Fruit fly (Drosophila melanogaster): ENCODE data around the gene CG15533.

CG15533 gene

DNA sequence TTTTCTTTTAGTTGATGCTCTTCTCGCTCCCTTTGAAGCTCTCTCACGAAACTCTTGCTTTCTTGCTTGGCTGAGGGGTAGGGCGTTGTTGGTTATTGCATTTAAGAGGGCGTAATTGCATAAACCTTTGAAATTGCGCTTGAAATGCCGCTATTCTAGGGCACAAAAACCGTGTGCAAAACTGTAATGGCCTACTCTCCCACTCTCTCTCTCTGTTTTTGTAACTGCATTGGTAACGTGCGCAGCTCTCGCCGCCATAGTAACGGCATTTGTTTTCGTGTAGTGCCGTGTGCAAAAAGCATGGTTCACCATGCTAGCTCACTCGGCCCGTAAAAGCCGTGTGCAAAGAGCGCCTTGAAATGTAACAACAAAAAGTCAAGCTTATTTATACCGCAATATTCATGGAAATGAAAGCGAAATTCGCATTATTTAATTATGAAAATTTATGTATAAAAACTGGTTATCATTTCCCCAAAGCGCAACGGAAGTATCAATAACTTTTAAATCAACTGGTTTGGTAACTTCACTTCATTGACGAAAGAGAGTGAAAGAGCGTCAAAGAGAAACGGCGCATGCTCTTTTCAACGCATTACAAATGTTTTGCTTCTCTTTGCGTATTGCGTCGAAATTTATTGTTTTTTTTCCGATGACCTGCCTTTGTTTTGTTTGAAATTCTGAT is 41.7 kb upstream of the CG15533 start (continued):
- TF ChIP-seq hbn (GFP tag; IDR thresholded peaks at IDR 0.05; ENCODE audit: partially characterized antibody), result 0 out of 2 replicates have a peak, but pooled peaks have one; percentile 29
- no peak for TF ChIP-seq sob (GFP tag; IDR thresholded peaks at IDR 0.05)
- TF ChIP-seq sd (tag; optimal IDR thresholded peaks at IDR 0.05), result peak; percentile 27
- no peak for TF ChIP-seq slp2 (GFP tag; optimal IDR thresholded peaks at IDR 0.05)
- TF ChIP-seq onecut (GFP tag; IDR thresholded peaks at IDR 0.05), result no peak
- TF ChIP-seq Blimp-1 (GFP tag; optimal IDR thresholded peaks at IDR 0.05), result peak; percentile 89
- TF ChIP-seq CG8290 (GFP tag; optimal IDR thresholded peaks at IDR 0.05), result no peak
- peak in 1 of 2 experiments; percentile 26 for TF ChIP-seq CG8290 (tag; optimal IDR thresholded peaks at IDR 0.05)
- TF ChIP-seq YL-1 (GFP tag; optimal IDR thresholded peaks at IDR 0.05), result peak; percentile 14
- TF ChIP-seq row (GFP tag; IDR thresholded peaks at IDR 0.05), result no peak
- TF ChIP-seq dmrt11E (tag; optimal IDR thresholded peaks at IDR 0.05), result no peak
- TF ChIP-seq CG13123 (GFP tag; optimal IDR thresholded peaks at IDR 0.05), result no peak
- no peak for TF ChIP-seq CG2120 (GFP tag; optimal IDR thresholded peaks at IDR 0.05)
- peak; percentile 61 for TF ChIP-seq Med (GFP tag)
- TF ChIP-seq zen2 (GFP tag; IDR thresholded peaks at IDR 0.05; ENCODE audit: partially characterized antibody), result no peak
- TF ChIP-seq CG8089 (GFP tag; optimal IDR thresholded peaks at IDR 0.05), result no peak
- peak; percentile 0 for TF ChIP-seq CoRest (tag; optimal IDR thresholded peaks at IDR 0.05)
- peak; percentile 75 for TF ChIP-seq CG10462 (GFP tag; optimal IDR thresholded peaks at IDR 0.05)
- TF ChIP-seq CG4360 (GFP tag; IDR thresholded peaks at IDR 0.05), result 0 out of 2 replicates have a peak, but pooled peaks have one; percentile 28
- peak; percentile 43 for TF ChIP-seq phol (tag; optimal IDR thresholded peaks at IDR 0.05)
- TF ChIP-seq CG16863 (GFP tag; optimal IDR thresholded peaks at IDR 0.05), result no peak
- no peak for TF ChIP-seq cato (GFP tag; optimal IDR thresholded peaks at IDR 0.05; ENCODE audit: borderline replicate concordance)
- peak; percentile 5 for TF ChIP-seq lbe (GFP tag; optimal IDR thresholded peaks at IDR 0.05)
- TF ChIP-seq CG14014 (GFP tag; IDR thresholded peaks at IDR 0.05), result no peak
- TF ChIP-seq sr (GFP tag; IDR thresholded peaks at IDR 0.05), result no peak
- peak; percentile 88 to 90 for TF ChIP-seq Trl (optimal IDR thresholded peaks at IDR 0.05)
- no peak for TF ChIP-seq Trl (GFP tag; optimal IDR thresholded peaks at IDR 0.05)
- no peak for TF ChIP-seq ash1 (GFP tag; optimal IDR thresholded peaks at IDR 0.05)
- TF ChIP-seq Mrtf (GFP tag; IDR thresholded peaks at IDR 0.05), result no peak
- no peak for TF ChIP-seq Dek (tag; optimal IDR thresholded peaks at IDR 0.05)
- no peak for TF ChIP-seq CG3838 (GFP tag; optimal IDR thresholded peaks at IDR 0.05)
- no peak for TF ChIP-seq CG8765 (GFP tag; IDR thresholded peaks at IDR 0.05)
- no peak for TF ChIP-seq Jarid2 (GFP tag; optimal IDR thresholded peaks at IDR 0.05)
- TF ChIP-seq grn (GFP tag; optimal IDR thresholded peaks at IDR 0.05), result no peak
- TF ChIP-seq CG12942 (GFP tag; optimal IDR thresholded peaks at IDR 0.05), result no peak
- TF ChIP-seq CTCF (GFP tag; optimal IDR thresholded peaks at IDR 0.05), result no peak
- no peak for TF ChIP-seq CG6813 (GFP tag; optimal IDR thresholded peaks at IDR 0.05)
- TF ChIP-seq grau (tag; optimal IDR thresholded peaks at IDR 0.05), result no peak
- no peak for TF ChIP-seq sens (GFP tag)
- no peak for TF ChIP-seq HLH3B (GFP tag; IDR thresholded peaks at IDR 0.05)
- TF ChIP-seq CrebB (tag; optimal IDR thresholded peaks at IDR 0.05), result no peak
- no peak for TF ChIP-seq CG10431 (GFP tag; optimal IDR thresholded peaks at IDR 0.05)
- no peak for TF ChIP-seq org-1 (GFP tag; optimal IDR thresholded peaks at IDR 0.05)
- peak; percentile 23 for TF ChIP-seq CG6854 (GFP tag; optimal IDR thresholded peaks at IDR 0.05)
- TF ChIP-seq Six4 (GFP tag; optimal IDR thresholded peaks at IDR 0.05), result no peak
- TF ChIP-seq Rfx (GFP tag; IDR thresholded peaks at IDR 0.05), result peak; percentile 66
- TF ChIP-seq wek (GFP tag; optimal IDR thresholded peaks at IDR 0.05), result no peak
- TF ChIP-seq cg (GFP tag; optimal IDR thresholded peaks at IDR 0.05), result no peak
- no peak for TF ChIP-seq p53 (GFP tag; optimal IDR thresholded peaks at IDR 0.05)
- no peak for TF ChIP-seq CG6254 (GFP tag; optimal IDR thresholded peaks at IDR 0.05)
- peak; percentile 54; the same call in 1 of the 4 replicates for TF ChIP-seq Dll (GFP tag; IDR thresholded peaks at IDR 0.05; ENCODE audit: partially characterized antibody)
- no peak for TF ChIP-seq Sry-β (GFP tag; optimal IDR thresholded peaks at IDR 0.05)

Data from whole organism, embryonic.